Worm (Caenorhabditis elegans): ENCODE data around the gene Y94H6A.2.

DNA sequence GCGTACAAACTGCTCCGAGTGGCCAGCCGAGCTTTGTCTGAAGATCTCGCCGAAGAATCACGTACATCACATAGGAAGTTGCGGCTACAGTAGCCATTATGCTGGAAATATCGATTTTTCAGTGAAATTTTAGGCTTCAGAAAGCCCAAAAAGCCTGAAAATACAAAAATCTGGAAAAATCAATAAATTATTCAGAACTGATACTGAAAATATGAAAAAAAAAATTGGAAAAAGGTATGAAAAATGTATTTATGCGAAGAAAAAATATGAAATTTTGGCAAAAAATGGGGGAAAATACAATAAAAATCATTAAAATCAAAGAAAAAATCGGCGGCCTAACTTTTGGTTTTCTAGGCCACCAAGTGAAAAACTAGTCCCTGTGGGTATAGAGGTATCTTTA lies 17.2 kb upstream of the Y94H6A.2 start, which contains the start of gene Y94H6A.12:
- TF ChIP-seq snpc-4 (tag; optimal IDR thresholded peaks at IDR 0.05) = no peak
- TF ChIP-seq F13H6.1 (tag; optimal IDR thresholded peaks at IDR 0.05) = no peak
- TF ChIP-seq egl-27 (tag; optimal IDR thresholded peaks at IDR 0.05) = no peak
- TF ChIP-seq aly-2 (tag; optimal IDR thresholded peaks at IDR 0.05) = no peak
- no peak for TF ChIP-seq unc-39 (tag; optimal IDR thresholded peaks at IDR 0.05)
- TF ChIP-seq crh-2 (tag; optimal IDR thresholded peaks at IDR 0.05) = no peak
- no peak for TF ChIP-seq R02D3.7 (tag; optimal IDR thresholded peaks at IDR 0.05)
- TF ChIP-seq nhr-77 (tag; optimal IDR thresholded peaks at IDR 0.05) = no peak
